Worm (Caenorhabditis elegans) whole organism, early embryonic: ENCODE measurements around the gene Y34B4A.4.
A peak's percentile ranks its signal among the peaks of the same experiment; 100 is the strongest.

Experiments used
- B0310.2 ChIP-seq: sonication (generic microtip); optimal IDR thresholded peaks from 2 replicates; lab custom pipeline; 2016; ENCODE audit warnings: mild to moderate bottlenecking, missing genetic modification characterization, missing compliant biosample characterization
- F13C5.2 ChIP-seq: sonication (generic microtip); optimal IDR thresholded peaks from 2 replicates; lab custom pipeline; 2017; ENCODE audit warnings: mild to moderate bottlenecking, missing genetic modification characterization, inconsistent platforms, missing compliant biosample characterization
- aly-1 ChIP-seq: sonication (generic microtip); optimal IDR thresholded peaks from 2 replicates; lab custom pipeline; 2016; ENCODE audit warnings: missing genetic modification characterization, missing compliant biosample characterization
- ama-1 ChIP-seq: fragments of 150-350 bp; optimal IDR thresholded peaks from 2 replicates; lab custom pipeline; 2014
- ceh-13 ChIP-seq: fragments of 200-800 bp; sonication (Bioruptor generic); optimal IDR thresholded peaks from 2 replicates; lab custom pipeline; 2018; ENCODE audit warnings: mild to moderate bottlenecking, missing genetic modification characterization, missing compliant biosample characterization
- ceh-36 ChIP-seq: sonication (generic microtip); optimal IDR thresholded peaks from 2 replicates; lab custom pipeline; 2016; ENCODE audit warnings: missing genetic modification characterization, inconsistent platforms, missing compliant biosample characterization
- ets-7 ChIP-seq: sonication (generic microtip); optimal IDR thresholded peaks from 2 replicates; lab custom pipeline; 2016; ENCODE audit warnings: missing genotype, missing genetic modification characterization, missing compliant biosample characterization
- flt-1 ChIP-seq: fragments of 200-800 bp; sonication (Bioruptor generic); IDR thresholded peaks from 2 replicates; pipeline ENCODE4 v1.3.6; 2022; ENCODE audit warnings: missing genetic modification characterization, missing compliant biosample characterization
- hmbx-1 ChIP-seq: sonication (generic microtip); optimal IDR thresholded peaks from 2 replicates; lab custom pipeline; 2016; ENCODE audit warnings: mild to moderate bottlenecking, missing genetic modification characterization, missing compliant biosample characterization
- hmg-4 ChIP-seq: fragments of 200-800 bp; sonication (Bioruptor generic); optimal IDR thresholded peaks from 2 replicates; lab custom pipeline; 2018; ENCODE audit warnings: mild to moderate bottlenecking, missing genetic modification characterization, missing compliant biosample characterization
- hnd-1 ChIP-seq: sonication (generic microtip); optimal IDR thresholded peaks from 2 replicates; lab custom pipeline; 2016; ENCODE audit warnings: missing genetic modification characterization, missing compliant biosample characterization
- pes-1 ChIP-seq: fragments of 200-800 bp; sonication (Bioruptor generic); IDR thresholded peaks from 2 replicates; pipeline ENCODE4 v1.3.6; 2022; ENCODE audit warnings: missing genetic modification reagents, missing genetic modification characterization, missing compliant biosample characterization
- scrt-1 ChIP-seq: fragments of 200-800 bp; sonication (Bioruptor generic); IDR thresholded peaks from 2 replicates; pipeline ENCODE4 v1.3.6; 2022; ENCODE audit warnings: missing genetic modification characterization, missing compliant biosample characterization
- sea-1 ChIP-seq: fragments of 200-800 bp; sonication (Bioruptor generic); conservative IDR thresholded peaks from 2 replicates; pipeline ENCODE4 v1.3.6; 2022; ENCODE audit warnings: missing genetic modification characterization, missing compliant biosample characterization
- tbx-11 ChIP-seq: fragments of 200-800 bp; sonication (Bioruptor generic); IDR thresholded peaks from 2 replicates; pipeline ENCODE4 v1.3.6; 2022; ENCODE audit warnings: missing genetic modification characterization, missing compliant biosample characterization
- tbx-37 ChIP-seq: fragments of 200-800 bp; sonication (Bioruptor generic); conservative IDR thresholded peaks from 2 replicates; pipeline ENCODE4 v1.3.6; 2022; ENCODE audit warnings: missing genetic modification reagents, missing genetic modification characterization, missing compliant biosample characterization
- tra-4 ChIP-seq: sonication (generic microtip); optimal IDR thresholded peaks from 2 replicates; lab custom pipeline; 2017; ENCODE audit warnings: missing genetic modification characterization, missing compliant biosample characterization

Gene Y34B4A.4

ce11 chrX:5279170-5279635 lies 15.1 kb downstream of the Y34B4A.4 start, which contains the start of gene Y34B4A.2:
Gene Y34B4A.2, plus strand, starts transcription at chrX:5279497.
- TF ChIP-seq ama-1 (lab: Kevin White, UChicago) (no peak), flt-1 (GFP tag; lab: Robert Waterston, UW) (no peak), sea-1 (GFP tag; lab: Robert Waterston, UW) (no peak), hmg-4 (GFP tag; lab: Kevin White, UChicago) (peak; percentile 15), tra-4 (tag; lab: Kevin White, UChicago) (no peak), aly-1 (tag; lab: Kevin White, UChicago) (no peak), tbx-11 (GFP tag; lab: Robert Waterston, UW) (no peak)

- TF ChIP-seq ama-1 (lab: Kevin White, UChicago) (no peak), ets-7 (tag; lab: Kevin White, UChicago) (no peak), ceh-13 (no peak), ceh-36 (tag; lab: Kevin White, UChicago) (no peak), hmg-4 (GFP tag; lab: Kevin White, UChicago) (no peak), aly-1 (tag; lab: Kevin White, UChicago) (no peak), scrt-1 (GFP tag; lab: Robert Waterston, UW) (no peak), tbx-11 (GFP tag; lab: Robert Waterston, UW) (no peak), hnd-1 (tag; lab: Kevin White, UChicago) (no peak), pes-1 (GFP tag; lab: Robert Waterston, UW) (no peak), sea-1 (GFP tag; lab: Robert Waterston, UW) (no peak), tbx-37 (GFP tag; lab: Robert Waterston, UW) (no peak), tra-4 (tag; lab: Kevin White, UChicago) (no peak), B0310.2 (no peak), hmbx-1 (tag; lab: Kevin White, UChicago) (no peak), F13C5.2 (tag; lab: Kevin White, UChicago) (no peak), flt-1 (GFP tag; lab: Robert Waterston, UW) (no peak)
Measured at ce11 chrX:5279674-5280073, 15.5 kb downstream of the Y34B4A.4 start, which contains the start of gene rga-8. Gene rga-8, minus strand, starts transcription at chrX:5279774.

- TF ChIP-seq ceh-13 = no peak
- TF ChIP-seq hnd-1 (tag; lab: Kevin White, UChicago) = no peak
Measured at ce11 chrX:5283531-5283930, 19.4 kb downstream of the Y34B4A.4 start, which contains the start of gene vps-41. Gene vps-41, plus strand, starts transcription at chrX:5283831.

- TF ChIP-seq ceh-13 (no peak), tbx-11 (GFP tag; lab: Robert Waterston, UW) (no peak), pes-1 (GFP tag; lab: Robert Waterston, UW) (no peak), tbx-37 (GFP tag; lab: Robert Waterston, UW) (no peak), ceh-36 (tag; lab: Kevin White, UChicago) (no peak), tra-4 (tag; lab: Kevin White, UChicago) (no peak), hmbx-1 (tag; lab: Kevin White, UChicago) (no peak)
Measured at ce11 chrX:5289106-5289505, 25.0 kb downstream of the Y34B4A.4 start.

- TF ChIP-seq ets-7 (tag; lab: Kevin White, UChicago) (no peak), B0310.2 (no peak), ama-1 (lab: Kevin White, UChicago) (no peak), tra-4 (tag; lab: Kevin White, UChicago) (no peak), scrt-1 (GFP tag; lab: Robert Waterston, UW) (no peak), tbx-11 (GFP tag; lab: Robert Waterston, UW) (no peak), ceh-13 (no peak), hmbx-1 (tag; lab: Kevin White, UChicago) (no peak), aly-1 (tag; lab: Kevin White, UChicago) (no peak), pes-1 (GFP tag; lab: Robert Waterston, UW) (no peak), flt-1 (GFP tag; lab: Robert Waterston, UW) (no peak), hmg-4 (GFP tag; lab: Kevin White, UChicago) (no peak), sea-1 (GFP tag; lab: Robert Waterston, UW) (no peak), hnd-1 (tag; lab: Kevin White, UChicago) (no peak), F13C5.2 (tag; lab: Kevin White, UChicago) (no peak)
Measured at ce11 chrX:5293862-5294261, 29.7 kb downstream of the Y34B4A.4 start.

- TF ChIP-seq scrt-1 (GFP tag; lab: Robert Waterston, UW) (no peak), pes-1 (GFP tag; lab: Robert Waterston, UW) (no peak), ama-1 (lab: Kevin White, UChicago) (no peak), tra-4 (tag; lab: Kevin White, UChicago) (no peak), hmbx-1 (tag; lab: Kevin White, UChicago) (no peak)
Measured at ce11 chrX:5297942-5298611, 34.0 kb downstream of the Y34B4A.4 start, which contains the start of gene ift-81. Gene ift-81, plus strand, starts transcription at chrX:5298561.

- no peak for TF ChIP-seq B0310.2
- TF ChIP-seq ceh-13 = no peak
- TF ChIP-seq hmbx-1 (tag; lab: Kevin White, UChicago) = no peak
- TF ChIP-seq tbx-11 (GFP tag; lab: Robert Waterston, UW) = no peak
- no peak for TF ChIP-seq aly-1 (tag; lab: Kevin White, UChicago)
- TF ChIP-seq F13C5.2 (tag; lab: Kevin White, UChicago) = no peak
- TF ChIP-seq ceh-36 (tag; lab: Kevin White, UChicago) = no peak
- no peak for TF ChIP-seq flt-1 (GFP tag; lab: Robert Waterston, UW)
- no peak for TF ChIP-seq ama-1 (lab: Kevin White, UChicago)
- no peak for TF ChIP-seq pes-1 (GFP tag; lab: Robert Waterston, UW)
- TF ChIP-seq ets-7 (tag; lab: Kevin White, UChicago) = no peak
- no peak for TF ChIP-seq hnd-1 (tag; lab: Kevin White, UChicago)
- TF ChIP-seq sea-1 (GFP tag; lab: Robert Waterston, UW) = no peak
- no peak for TF ChIP-seq scrt-1 (GFP tag; lab: Robert Waterston, UW)
- no peak for TF ChIP-seq tbx-37 (GFP tag; lab: Robert Waterston, UW)
- TF ChIP-seq hmg-4 (GFP tag; lab: Kevin White, UChicago) = no peak
Measured at ce11 chrX:5303500-5303899, 39.4 kb downstream of the Y34B4A.4 start, which contains the start of gene ags-3. Gene ags-3, minus strand, starts transcription at chrX:5303600.
